Worm (Caenorhabditis elegans): Measurements from ENCODE around the gene Y17G7B.23.

- TF ChIP-seq unc-62 (GFP tag; optimal IDR thresholded peaks at IDR 0.05): no peak
- TF ChIP-seq snpc-4 (tag; optimal IDR thresholded peaks at IDR 0.05): no peak
- no peak for TF ChIP-seq egl-27 (tag; optimal IDR thresholded peaks at IDR 0.05)
- no peak for TF ChIP-seq elt-1 (tag; optimal IDR thresholded peaks at IDR 0.05)
- TF ChIP-seq ceh-82 (tag; optimal IDR thresholded peaks at IDR 0.05): no peak
Observed at ce11 chrII:12006575-12007098, 7.6 kb downstream of the Y17G7B.23 start, which contains the start of gene mcm-2.

Measured in whole organism, L2 larva.